Worm (Caenorhabditis elegans) whole organism, L4 larva: Measurements from ENCODE around the gene ceh-16.
A peak's percentile ranks its signal among the peaks of the same experiment; 100 is the strongest.

Experiments
- D1046.2 ChIP-seq: fragments of 200-800 bp; sonication (Bioruptor generic); IDR thresholded peaks from 2 replicates; pipeline ENCODE4 v1.3.6; 2022; ENCODE audit warnings: missing genetic modification characterization, missing compliant biosample characterization
- F10B5.3 ChIP-seq: sonication (generic microtip); optimal IDR thresholded peaks from 2 replicates; lab custom pipeline; 2016; ENCODE audit warnings: mild to moderate bottlenecking, missing genetic modification characterization, missing compliant biosample characterization
- F26F4.8 ChIP-seq: fragments of 200-800 bp; sonication (Bioruptor generic); conservative IDR thresholded peaks from 2 replicates; pipeline ENCODE4 v1.3.6; 2022; ENCODE audit warnings: missing genetic modification characterization, missing compliant biosample characterization
- F37D6.2 ChIP-seq: sonication (generic microtip); optimal IDR thresholded peaks from 2 replicates; lab custom pipeline; 2016; ENCODE audit warnings: mild to moderate bottlenecking, missing genetic modification characterization, missing compliant biosample characterization
- F44E2.7 ChIP-seq: fragments of 200-800 bp; sonication (Bioruptor generic); IDR thresholded peaks from 2 replicates; pipeline ENCODE4 v2.1.2; 2022; ENCODE audit warnings: missing genetic modification characterization, missing compliant biosample characterization
- F49E8.2 ChIP-seq: sonication (generic microtip); optimal IDR thresholded peaks from 2 replicates; lab custom pipeline; 2016; ENCODE audit warnings: missing compliant biosample characterization, mild to moderate bottlenecking, missing genetic modification characterization, borderline replicate concordance
- Y48G9A.11 ChIP-seq: fragments of 200-800 bp; sonication (Bioruptor generic); IDR thresholded peaks from 2 replicates; pipeline ENCODE4 v1.3.6; 2022; ENCODE audit warnings: missing genetic modification reagents, missing genetic modification characterization, missing compliant biosample characterization
- Y75B8A.6 ChIP-seq: fragments of 200-800 bp; sonication (Bioruptor generic); IDR thresholded peaks from 2 replicates; pipeline ENCODE4 v1.3.6; 2022; ENCODE audit warnings: missing genetic modification reagents, missing genetic modification characterization, missing compliant biosample characterization
- ZK337.2 ChIP-seq: fragments of 200-800 bp; sonication (Bioruptor generic); IDR thresholded peaks from 2 replicates; pipeline ENCODE4 v1.3.6; 2022; ENCODE audit warnings: missing genetic modification reagents, missing genetic modification characterization, missing compliant biosample characterization
- ZK546.5 ChIP-seq, 2 experiments: sonication (generic microtip); optimal IDR thresholded peaks; 2 replicates each; lab custom pipeline; 2017; ENCODE audit warnings: missing biosample characterization in 2 of 2, missing genetic modification characterization in 2 of 2
- ama-1 ChIP-seq: fragments of 150-350 bp; optimal IDR thresholded peaks from 2 replicates; lab custom pipeline; 2014; ENCODE audit warnings: inconsistent platforms, mixed read lengths
- ceh-20 ChIP-seq: fragments of 200-800 bp; sonication (Bioruptor generic); IDR thresholded peaks from 2 replicates; pipeline ENCODE4 v1.3.6; 2022; ENCODE audit warnings: missing genetic modification reagents, missing genetic modification characterization, missing compliant biosample characterization
- ceh-32 ChIP-seq: sonication (generic microtip); optimal IDR thresholded peaks from 2 replicates; lab custom pipeline; 2016; ENCODE audit warnings: mild to moderate bottlenecking, missing genetic modification characterization, missing compliant biosample characterization; ENCODE audit not compliant: poor library complexity
- ceh-44 ChIP-seq: fragments of 200-800 bp; sonication (Bioruptor generic); IDR thresholded peaks from 2 replicates; pipeline ENCODE4 v1.3.6; 2022; ENCODE audit warnings: missing genetic modification reagents, missing genetic modification characterization, missing compliant biosample characterization
- ceh-62 ChIP-seq: sonication (generic microtip); optimal IDR thresholded peaks from 2 replicates; lab custom pipeline; 2017; ENCODE audit warnings: missing biosample characterization, missing genetic modification characterization
- ces-1 ChIP-seq: fragments of 150-350 bp; sonication (generic microtip); optimal IDR thresholded peaks from 4 replicates; lab custom pipeline; 2014; ENCODE audit warnings: missing biosample characterization, missing genetic modification reagents, missing genetic modification characterization
- cey-2 ChIP-seq: sonication (generic microtip); optimal IDR thresholded peaks from 3 replicates; lab custom pipeline; 2017; ENCODE audit warnings: missing genetic modification characterization, mild to moderate bottlenecking, missing compliant biosample characterization, antibody characterized with exemption, borderline replicate concordance; ENCODE audit not compliant: insufficient read depth
- ctbp-1 ChIP-seq: fragments of 200-800 bp; sonication (Bioruptor generic); IDR thresholded peaks from 2 replicates; pipeline ENCODE4 v1.3.6; 2022; ENCODE audit warnings: missing genetic modification reagents, missing genetic modification characterization, missing compliant biosample characterization
- daf-19 ChIP-seq: fragments of 200-800 bp; sonication (Bioruptor generic); conservative IDR thresholded peaks from 2 replicates; pipeline ENCODE4 v1.3.6; 2022; ENCODE audit warnings: missing genetic modification characterization, missing compliant biosample characterization
- dmd-8 ChIP-seq: fragments of 200-800 bp; sonication (Bioruptor generic); IDR thresholded peaks from 2 replicates; pipeline ENCODE4 v1.3.6; 2022; ENCODE audit warnings: missing genetic modification characterization, missing compliant biosample characterization
- dmd-9 ChIP-seq: fragments of 200-800 bp; sonication (Bioruptor generic); IDR thresholded peaks from 2 replicates; pipeline ENCODE4 v1.3.6; 2022; ENCODE audit warnings: missing genetic modification reagents, missing genetic modification characterization, missing compliant biosample characterization
- egl-43 ChIP-seq: fragments of 200-800 bp; sonication (Bioruptor generic); IDR thresholded peaks from 2 replicates; pipeline ENCODE4 v1.3.6; 2022; ENCODE audit warnings: missing genetic modification reagents, missing genetic modification characterization, missing compliant biosample characterization
- jun-1 ChIP-seq: fragments of 150-350 bp; optimal IDR thresholded peaks from 2 replicates; lab custom pipeline; 2014; ENCODE audit warnings: missing biosample characterization, missing genetic modification reagents, missing genetic modification characterization
- lim-7 ChIP-seq: fragments of 200-800 bp; sonication (Bioruptor generic); IDR thresholded peaks from 2 replicates; pipeline ENCODE4 v1.3.6; 2022; ENCODE audit warnings: missing genetic modification characterization, missing compliant biosample characterization
- lin-13 ChIP-seq: fragments of 150-350 bp; optimal IDR thresholded peaks from 2 replicates; lab custom pipeline; 2014; ENCODE audit warnings: missing biosample characterization, missing genetic modification reagents, missing genetic modification characterization
- lsy-2 ChIP-seq, 2 experiments: fragments of 150-350 bp in 1 of 2; sonication (generic microtip) in 1 of 2; optimal IDR thresholded peaks; 2 replicates each; lab custom pipeline; 2014 to 2017; ENCODE audit warnings: missing biosample characterization in 2 of 2, missing genetic modification characterization in 2 of 2
- madf-9 ChIP-seq: fragments of 200-800 bp; sonication (Bioruptor generic); conservative IDR thresholded peaks from 2 replicates; pipeline ENCODE4 v1.3.6; 2022; ENCODE audit warnings: missing genetic modification reagents, missing genetic modification characterization, missing compliant biosample characterization
- mdl-1 ChIP-seq, 2 experiments: fragments of 150-350 bp in 1 of 2; sonication (generic microtip) in 1 of 2; optimal IDR thresholded peaks; 2 replicates each; lab custom pipeline; 2014 to 2017; ENCODE audit warnings: missing biosample characterization in 2 of 2, missing genetic modification characterization in 2 of 2
- mep-1 ChIP-seq: fragments of 150-350 bp; sonication (generic microtip); optimal IDR thresholded peaks from 3 replicates; lab custom pipeline; 2014; ENCODE audit warnings: missing biosample characterization, missing genetic modification characterization
- mes-2 ChIP-seq: sonication (generic microtip); optimal IDR thresholded peaks from 2 replicates; lab custom pipeline; 2016; ENCODE audit warnings: missing genotype, mild to moderate bottlenecking, missing genetic modification characterization, missing compliant biosample characterization; ENCODE audit not compliant: poor library complexity, severe bottlenecking
- mxl-2 ChIP-seq: fragments of 200-800 bp; sonication (Bioruptor generic); conservative IDR thresholded peaks from 2 replicates; pipeline ENCODE4 v1.3.6; 2022; ENCODE audit warnings: missing genetic modification reagents, missing genetic modification characterization, missing compliant biosample characterization
- mxl-3 ChIP-seq: fragments of 200-800 bp; sonication (Bioruptor generic); optimal IDR thresholded peaks from 2 replicates; lab custom pipeline; 2018; ENCODE audit warnings: mild to moderate bottlenecking, missing genetic modification characterization, missing compliant biosample characterization
- nhr-111 ChIP-seq: fragments of 200-800 bp; sonication (Bioruptor generic); optimal IDR thresholded peaks from 2 replicates; lab custom pipeline; 2018; ENCODE audit warnings: mild to moderate bottlenecking, missing genetic modification characterization, missing compliant biosample characterization
- nhr-28 ChIP-seq: fragments of 150-350 bp; optimal IDR thresholded peaks from 2 replicates; lab custom pipeline; 2014; ENCODE audit warnings: missing biosample characterization, missing genetic modification characterization
- nhr-6 ChIP-seq: fragments of 150-350 bp; optimal IDR thresholded peaks from 2 replicates; lab custom pipeline; 2014; ENCODE audit warnings: missing biosample characterization, missing genetic modification characterization
- nhr-76 ChIP-seq: fragments of 150-350 bp; optimal IDR thresholded peaks from 2 replicates; lab custom pipeline; 2014; ENCODE audit warnings: missing biosample characterization, missing genetic modification characterization
- php-3 ChIP-seq: fragments of 200-800 bp; sonication (Bioruptor generic); IDR thresholded peaks from 2 replicates; pipeline ENCODE4 v1.3.6; 2022; ENCODE audit warnings: missing genetic modification reagents, missing genetic modification characterization, missing compliant biosample characterization
- pqm-1 ChIP-seq: sonication (generic microtip); optimal IDR thresholded peaks from 2 replicates; lab custom pipeline; 2017; ENCODE audit warnings: missing biosample characterization, missing genetic modification characterization
- rbr-2 ChIP-seq: sonication (generic microtip); optimal IDR thresholded peaks from 2 replicates; lab custom pipeline; 2016; ENCODE audit warnings: missing genotype, missing genetic modification characterization, missing compliant biosample characterization
- sdz-12 ChIP-seq: fragments of 200-800 bp; sonication (Bioruptor generic); optimal IDR thresholded peaks from 2 replicates; lab custom pipeline; 2018; ENCODE audit warnings: mild to moderate bottlenecking, missing genetic modification characterization, missing compliant biosample characterization
- set-16 ChIP-seq: fragments of 200-800 bp; sonication (Bioruptor generic); IDR thresholded peaks from 2 replicates; pipeline ENCODE4 v1.3.6; 2022; ENCODE audit warnings: missing genetic modification reagents, missing genetic modification characterization, missing compliant biosample characterization
- snpc-1.2 ChIP-seq: fragments of 200-800 bp; sonication (Bioruptor generic); IDR thresholded peaks from 2 replicates; pipeline ENCODE4 v1.3.6; 2022; ENCODE audit warnings: missing genetic modification reagents, missing genetic modification characterization, missing compliant biosample characterization
- snpc-4 ChIP-seq: fragments of 150-350 bp; optimal IDR thresholded peaks from 2 replicates; lab custom pipeline; 2014; ENCODE audit warnings: missing biosample characterization, missing genetic modification characterization
- spr-3 ChIP-seq: fragments of 200-800 bp; sonication (Bioruptor generic); optimal IDR thresholded peaks from 2 replicates; lab custom pipeline; 2018; ENCODE audit warnings: mild to moderate bottlenecking, missing genetic modification characterization, missing compliant biosample characterization
- tag-97 ChIP-seq: fragments of 200-800 bp; sonication (Bioruptor generic); IDR thresholded peaks from 2 replicates; pipeline ENCODE4 v1.3.6; 2022; ENCODE audit warnings: missing genetic modification characterization, missing compliant biosample characterization
- unc-39 ChIP-seq: sonication (generic microtip); optimal IDR thresholded peaks from 2 replicates; lab custom pipeline; 2017; ENCODE audit warnings: missing biosample characterization, missing genetic modification characterization
- unc-62 ChIP-seq, 3 experiments: fragments of 150-350 bp in 1 of 3; sonication (generic microtip); optimal IDR thresholded peaks in 2 of 3; peaks in 1 of 3; 1 replicate in 1 of 3; 2 replicates in 2 of 3; lab custom pipeline; 2014 to 2017; ENCODE audit warnings: missing biosample characterization in 3 of 3, missing genetic modification characterization in 3 of 3, missing genetic modification reagents in 3 of 3, missing genotype in 1 of 3
- zag-1 ChIP-seq: fragments of 150-350 bp; optimal IDR thresholded peaks from 2 replicates; lab custom pipeline; 2014; ENCODE audit warnings: missing biosample characterization, missing genetic modification characterization
- zfp-3 ChIP-seq: fragments of 200-800 bp; sonication (Bioruptor generic); conservative IDR thresholded peaks from 2 replicates; pipeline ENCODE4 v1.3.6; 2022; ENCODE audit warnings: missing genetic modification reagents, missing genetic modification characterization, missing compliant biosample characterization
- zip-11 ChIP-seq: fragments of 200-800 bp; sonication (Bioruptor generic); IDR thresholded peaks from 2 replicates; pipeline ENCODE4 v1.3.6; 2022; ENCODE audit warnings: missing genetic modification characterization, missing compliant biosample characterization
- ztf-11 ChIP-seq: fragments of 150-350 bp; optimal IDR thresholded peaks from 2 replicates; lab custom pipeline; 2014; ENCODE audit warnings: missing biosample characterization, missing genetic modification characterization

Gene ceh-16

DNA sequence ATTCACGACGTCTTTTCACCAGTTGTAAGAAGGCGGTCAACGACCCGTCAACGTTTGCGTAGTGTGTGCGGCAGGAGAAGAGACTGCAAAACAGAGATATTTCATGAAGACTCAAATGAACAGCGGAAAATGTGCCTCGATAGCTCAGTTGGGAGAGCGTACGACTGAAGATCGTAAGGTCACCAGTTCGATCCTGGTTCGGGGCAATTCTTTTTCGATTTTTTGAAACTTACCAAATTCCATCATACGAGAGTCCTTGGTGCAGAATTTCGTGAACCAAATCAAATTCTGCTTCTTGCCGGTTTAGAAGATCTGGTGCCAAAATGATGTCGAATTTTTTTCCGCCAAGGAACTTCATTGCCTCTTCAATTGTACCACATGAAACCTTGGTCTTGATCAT is 30.4 kb downstream of the ceh-16 start (continued):
- TF ChIP-seq ceh-20 (GFP tag; lab: Robert Waterston, UW) (no peak), nhr-6 (tag; lab: Kevin White, UChicago) (no peak), ceh-62 (no peak), dmd-9 (GFP tag; lab: Robert Waterston, UW) (no peak), zag-1 (no peak), ctbp-1 (GFP tag; lab: Robert Waterston, UW) (peak; percentile 51; the same call in 1 of the 2 replicates), snpc-4 (tag; lab: Kevin White, UChicago) (no peak), rbr-2 (tag; lab: Kevin White, UChicago) (peak; percentile 47), F26F4.8 (peak; percentile 63; the same call in 1 of the 2 replicates), lin-13 (peak; percentile 47), Y75B8A.6 (no peak), unc-62 (GFP tag; optimal IDR thresholded peaks at IDR 0.05 in 1 of 2; lab: Kevin White, UChicago) (peak in 1 of 2 experiments; percentile 92), unc-62 (tag; optimal IDR thresholded peaks at IDR 0.05; lab: Kevin White, UChicago) (no peak), ZK337.2 (no peak), set-16 (GFP tag; lab: Robert Waterston, UW) (no peak), jun-1 (tag; lab: Kevin White, UChicago) (no peak), pqm-1 (tag; lab: Kevin White, UChicago) (no peak), egl-43 (GFP tag; lab: Robert Waterston, UW) (peak; percentile 80), ceh-44 (GFP tag; lab: Robert Waterston, UW) (0 out of 2 replicates have a peak, but pooled peaks have one; percentile 58), php-3 (GFP tag; lab: Robert Waterston, UW) (0 out of 2 replicates have a peak, but pooled peaks have one; percentile 57), ceh-32 (no peak), dmd-8 (peak; percentile 74; the same call in 1 of the 2 replicates), ztf-11 (tag; lab: Kevin White, UChicago) (no peak), mep-1 (peak; percentile 34), mes-2 (tag; lab: Kevin White, UChicago) (peak; percentile 71), nhr-76 (no peak), unc-39 (tag; lab: Kevin White, UChicago) (no peak), daf-19 (GFP tag; lab: Robert Waterston, UW) (no peak), ama-1 (lab: Kevin White, UChicago) (peak; percentile 72), tag-97 (no peak), lim-7 (GFP tag; lab: Robert Waterston, UW) (peak; percentile 71), mxl-3 (GFP tag; lab: Kevin White, UChicago) (peak; percentile 51), F44E2.7 (GFP tag; lab: Robert Waterston, UW) (no peak), sdz-12 (no peak), D1046.2 (GFP tag; lab: Robert Waterston, UW) (no peak), Y48G9A.11 (GFP tag; lab: Robert Waterston, UW) (peak; percentile 66), ces-1 (GFP tag; lab: Kevin White, UChicago) (no peak), F37D6.2 (tag; lab: Kevin White, UChicago) (no peak), cey-2 (tag; lab: Kevin White, UChicago) (no peak), zfp-3 (GFP tag; lab: Robert Waterston, UW) (peak; percentile 12; the same call in 1 of the 2 replicates), ZK546.5 (tag; optimal IDR thresholded peaks at IDR 0.05; lab: Kevin White, UChicago) (no peak), spr-3 (GFP tag; lab: Kevin White, UChicago) (no peak), nhr-28 (tag; lab: Kevin White, UChicago) (no peak), lsy-2 (tag; optimal IDR thresholded peaks at IDR 0.05; lab: Kevin White, UChicago) (peak in 1 of 2 experiments; percentile 42), madf-9 (peak; percentile 35; the same call in 1 of the 2 replicates), mxl-2 (GFP tag; lab: Robert Waterston, UW) (0 out of 2 replicates have a peak, but pooled peaks have one; percentile 10), F49E8.2 (tag; lab: Kevin White, UChicago) (no peak), F10B5.3 (tag; lab: Kevin White, UChicago) (no peak), snpc-1.2 (GFP tag; lab: Robert Waterston, UW) (peak; percentile 72), mdl-1 (tag; optimal IDR thresholded peaks at IDR 0.05; lab: Kevin White, UChicago) (no peak), nhr-111 (GFP tag; lab: Kevin White, UChicago) (no peak), zip-11 (GFP tag; lab: Robert Waterston, UW) (no peak)
